Fruit fly (Drosophila melanogaster): ENCODE results near the gene CG42762.

CG42762 gene

DNA sequence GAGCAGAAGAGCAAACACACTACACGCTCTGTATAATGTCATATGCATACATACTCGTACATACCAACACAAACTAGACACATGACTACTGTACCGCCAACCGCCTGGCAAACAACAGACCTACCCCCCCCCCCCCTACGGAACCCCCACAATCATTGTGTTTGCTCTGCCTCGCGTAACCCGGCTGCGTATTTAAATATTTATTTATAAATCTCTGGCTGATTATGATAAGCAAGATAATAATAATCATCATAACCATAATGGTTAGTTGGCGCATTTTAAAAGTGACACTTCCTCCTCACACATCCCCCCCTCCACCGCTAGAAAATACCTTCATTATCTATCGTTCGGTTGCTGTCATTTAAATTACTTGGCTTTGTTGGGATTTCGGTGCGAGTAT, 46.4 kb downstream of the CG42762 start (continued):
- no peak for TF ChIP-seq CG7357 (GFP tag; IDR thresholded peaks at IDR 0.05)
- TF ChIP-seq Opbp (GFP tag; IDR thresholded peaks at IDR 0.05; ENCODE audit: partially characterized antibody), result no peak
- TF ChIP-seq CG6689 (GFP tag; IDR thresholded peaks at IDR 0.05), result no peak
- TF ChIP-seq CG2120 (GFP tag; optimal IDR thresholded peaks at IDR 0.05), result peak; percentile 18
- peak; percentile 39 for TF ChIP-seq vvl (GFP tag; IDR thresholded peaks at IDR 0.05)
- no peak for TF ChIP-seq Lpt (GFP tag; optimal IDR thresholded peaks at IDR 0.05)
- TF ChIP-seq ATbp (GFP tag; optimal IDR thresholded peaks at IDR 0.05), result peak; percentile 67
- peak; percentile 63 for TF ChIP-seq CG34376 (GFP tag; optimal IDR thresholded peaks at IDR 0.05)
- TF ChIP-seq Blimp-1 (GFP tag; optimal IDR thresholded peaks at IDR 0.05), result peak; percentile 43
- no peak for TF ChIP-seq stwl (tag; optimal IDR thresholded peaks at IDR 0.05)
- TF ChIP-seq CG4854 (GFP tag; optimal IDR thresholded peaks at IDR 0.05), result peak; percentile 16
- peak; percentile 15 for TF ChIP-seq CG7928 (GFP tag; optimal IDR thresholded peaks at IDR 0.05)
- TF ChIP-seq CG12104 (GFP tag; optimal IDR thresholded peaks at IDR 0.05), result peak; percentile 55
- peak; percentile 79 for TF ChIP-seq HHEX (GFP tag; optimal IDR thresholded peaks at IDR 0.05)
- TF ChIP-seq CG31365 (tag; optimal IDR thresholded peaks at IDR 0.05), result peak; percentile 49
- TF ChIP-seq CG2202 (tag; optimal IDR thresholded peaks at IDR 0.05), result peak; percentile 30
- no peak for TF ChIP-seq Dip3 (GFP tag; optimal IDR thresholded peaks at IDR 0.05)
- TF ChIP-seq CG1603 (tag; optimal IDR thresholded peaks at IDR 0.05), result peak; percentile 57
- no peak for TF ChIP-seq CG32772 (GFP tag; IDR thresholded peaks at IDR 0.05)
- no peak for TF ChIP-seq CG14860 (GFP tag; IDR thresholded peaks at IDR 0.05; ENCODE audit: partially characterized antibody)
- no peak for TF ChIP-seq dan (GFP tag; IDR thresholded peaks at IDR 0.05)
- peak; percentile 25 for TF ChIP-seq Nf-YC (tag; optimal IDR thresholded peaks at IDR 0.05)
- TF ChIP-seq Dp (GFP tag; optimal IDR thresholded peaks at IDR 0.05), result no peak
- TF ChIP-seq CG2199 (GFP tag; IDR thresholded peaks at IDR 0.05), result no peak
- TF ChIP-seq Hey (tag; optimal IDR thresholded peaks at IDR 0.05), result peak; percentile 53
- TF ChIP-seq CG17802 (tag; optimal IDR thresholded peaks at IDR 0.05), result no peak
- peak; percentile 12 for TF ChIP-seq CG13775 (GFP tag; optimal IDR thresholded peaks at IDR 0.05)
- no peak for TF ChIP-seq CG1647 (GFP tag; optimal IDR thresholded peaks at IDR 0.05)
- TF ChIP-seq CG10366 (GFP tag; IDR thresholded peaks at IDR 0.05), result no peak
- TF ChIP-seq Hr78 (GFP tag; optimal IDR thresholded peaks at IDR 0.05), result peak in 1 of 2 experiments; percentile 64
- no peak for TF ChIP-seq CG10321 (GFP tag; IDR thresholded peaks at IDR 0.05)
- TF ChIP-seq mirr (GFP tag; optimal IDR thresholded peaks at IDR 0.05), result peak; percentile 66
- no peak for TF ChIP-seq CG8765 (GFP tag; IDR thresholded peaks at IDR 0.05)
- TF ChIP-seq schlank (tag; optimal IDR thresholded peaks at IDR 0.05), result peak; percentile 44
- peak; percentile 50 for TF ChIP-seq sob (GFP tag; IDR thresholded peaks at IDR 0.05)
- no peak for TF ChIP-seq sima (GFP tag; optimal IDR thresholded peaks at IDR 0.05)
- TF ChIP-seq ap (GFP tag; IDR thresholded peaks at IDR 0.05), result no peak
- TF ChIP-seq unpg (GFP tag; optimal IDR thresholded peaks at IDR 0.05), result peak; percentile 58
- no peak for TF ChIP-seq CG10565 (GFP tag; optimal IDR thresholded peaks at IDR 0.05)
- peak; percentile 68 for TF ChIP-seq bcd (GFP tag; optimal IDR thresholded peaks at IDR 0.05)
- no peak for TF ChIP-seq Atf3 (GFP tag; optimal IDR thresholded peaks at IDR 0.05)
- peak; percentile 17 for TF ChIP-seq fd3F (GFP tag; optimal IDR thresholded peaks at IDR 0.05)
- no peak for TF ChIP-seq da (GFP tag; optimal IDR thresholded peaks at IDR 0.05)
- no peak for TF ChIP-seq CG43689 (GFP tag; IDR thresholded peaks at IDR 0.05)
- no peak for TF ChIP-seq CG10462 (GFP tag; optimal IDR thresholded peaks at IDR 0.05)
- TF ChIP-seq Lim3 (GFP tag; IDR thresholded peaks at IDR 0.05), result no peak
- TF ChIP-seq Doc3 (GFP tag; IDR thresholded peaks at IDR 0.05; ENCODE audit: partially characterized antibody), result no peak
- peak; percentile 84 for TF ChIP-seq caup (GFP tag; optimal IDR thresholded peaks at IDR 0.05; ENCODE audit: severe bottlenecking)
- TF ChIP-seq emc (GFP tag; optimal IDR thresholded peaks at IDR 0.05), result no peak
- TF ChIP-seq Sry-δ (GFP tag; optimal IDR thresholded peaks at IDR 0.05), result no peak
- no peak for TF ChIP-seq bowl (GFP tag; IDR thresholded peaks at IDR 0.05)
